Worm (Caenorhabditis elegans) whole organism, L4/young adult: ENCODE measurements around the gene F26A10.2.

Experiments used
- W03F9.2 ChIP-seq: fragments of 150-350 bp; optimal IDR thresholded peaks from 2 replicates; lab custom pipeline; 2014; ENCODE audit warnings: missing biosample characterization, missing genetic modification characterization
- him-1 ChIP-seq: sonication (generic microtip); optimal IDR thresholded peaks from 2 replicates; lab custom pipeline; 2016; ENCODE audit warnings: missing genotype, missing genetic modification reagents, missing genetic modification characterization, missing compliant biosample characterization

- TF ChIP-seq W03F9.2 (tag; lab: Kevin White, UChicago): no peak
- TF ChIP-seq him-1 (tag; lab: Kevin White, UChicago): no peak
Measured at ce11 chrX:7670655-7671054, 25.4 kb upstream of the F26A10.2 start, which contains the start of gene F27D9.7.
